Worm (Caenorhabditis elegans) whole organism, midembryonic: ENCODE results near the gene clec-39.

Source experiments
- T22C8.4 ChIP-seq: fragments of 200-800 bp; sonication (Bioruptor generic); IDR thresholded peaks from 2 replicates; pipeline ENCODE4 v1.3.6; 2022; ENCODE audit warnings: missing genetic modification characterization, missing compliant biosample characterization
- cog-1 ChIP-seq: sonication (generic microtip); optimal IDR thresholded peaks from 2 replicates; lab custom pipeline; 2016; ENCODE audit warnings: missing genetic modification characterization, missing compliant biosample characterization
- flt-1 ChIP-seq: fragments of 200-800 bp; sonication (Bioruptor generic); IDR thresholded peaks from 2 replicates; pipeline ENCODE4 v1.3.6; 2022; ENCODE audit warnings: missing genetic modification characterization, missing compliant biosample characterization
- klf-2 ChIP-seq: fragments of 200-800 bp; sonication (Bioruptor generic); conservative IDR thresholded peaks from 2 replicates; pipeline ENCODE4 v1.3.6; 2022; ENCODE audit warnings: missing genetic modification reagents, missing genetic modification characterization, missing compliant biosample characterization
- med-1 ChIP-seq: sonication (generic microtip); optimal IDR thresholded peaks from 2 replicates; lab custom pipeline; 2017; ENCODE audit warnings: missing genetic modification characterization, mild to moderate bottlenecking, missing compliant biosample characterization, antibody characterized with exemption, missing genetic modification reagents; ENCODE audit not compliant: insufficient read depth
- ref-1 ChIP-seq: fragments of 200-800 bp; sonication (Bioruptor generic); conservative IDR thresholded peaks from 2 replicates; pipeline ENCODE4 v1.3.6; 2022; ENCODE audit warnings: missing genetic modification reagents, missing genetic modification characterization, missing compliant biosample characterization
- tab-1 ChIP-seq: fragments of 200-800 bp; sonication (Bioruptor generic); IDR thresholded peaks from 2 replicates; pipeline ENCODE4 v1.3.6; 2022; ENCODE audit warnings: missing genetic modification characterization, missing compliant biosample characterization
- ztf-23 ChIP-seq: fragments of 200-800 bp; sonication (Bioruptor generic); IDR thresholded peaks from 2 replicates; pipeline ENCODE4 v1.3.6; 2022; ENCODE audit warnings: missing genetic modification reagents, missing genetic modification characterization, missing compliant biosample characterization
- ztf-29 ChIP-seq: fragments of 200-800 bp; sonication (Bioruptor generic); IDR thresholded peaks from 2 replicates; pipeline ENCODE4 v1.3.6; 2022; ENCODE audit warnings: missing genetic modification reagents, missing genetic modification characterization, missing compliant biosample characterization

The clec-39 gene

ce11 chrV:16735518-16735917 lies 3.5 kb upstream of the clec-39 start, which contains the start of the genes clec-38 and clec-34:
TSS of gene clec-38 (minus strand) at chrV:16735618.
TSS of gene clec-34 (plus strand) at chrV:16735765.
- TF ChIP-seq med-1 (GFP tag; lab: Kevin White, UChicago) (no peak), ref-1 (GFP tag; lab: Robert Waterston, UW) (no peak)

- no peak for TF ChIP-seq ztf-29 (GFP tag; lab: Robert Waterston, UW)
- TF ChIP-seq T22C8.4 (GFP tag; lab: Robert Waterston, UW): no peak
- no peak for TF ChIP-seq tab-1 (GFP tag; lab: Robert Waterston, UW)
- TF ChIP-seq klf-2 (GFP tag; lab: Robert Waterston, UW): no peak
- no peak for TF ChIP-seq med-1 (GFP tag; lab: Kevin White, UChicago)
- TF ChIP-seq cog-1 (tag; lab: Kevin White, UChicago): no peak
Measured at ce11 chrV:16742123-16742522, 3.1 kb downstream of the clec-39 start, which contains the start of gene T25E12.6. TSS of gene T25E12.6 (plus strand) at chrV:16742423.

ce11 chrV:16744783-16745182 lies 5.7 kb downstream of the clec-39 start:
- no peak for TF ChIP-seq ref-1 (GFP tag; lab: Robert Waterston, UW)
- TF ChIP-seq ztf-23 (GFP tag; lab: Robert Waterston, UW): no peak
- no peak for TF ChIP-seq T22C8.4 (GFP tag; lab: Robert Waterston, UW)
- TF ChIP-seq med-1 (GFP tag; lab: Kevin White, UChicago): no peak
- no peak for TF ChIP-seq klf-2 (GFP tag; lab: Robert Waterston, UW)
- TF ChIP-seq ztf-29 (GFP tag; lab: Robert Waterston, UW): no peak
- TF ChIP-seq cog-1 (tag; lab: Kevin White, UChicago): no peak
- TF ChIP-seq flt-1 (GFP tag; lab: Robert Waterston, UW): no peak
- TF ChIP-seq tab-1 (GFP tag; lab: Robert Waterston, UW): no peak

ce11 chrV:16745214-16745613 lies 6.1 kb downstream of the clec-39 start:
- TF ChIP-seq ztf-23 (GFP tag; lab: Robert Waterston, UW) (no peak), klf-2 (GFP tag; lab: Robert Waterston, UW) (no peak), ztf-29 (GFP tag; lab: Robert Waterston, UW) (no peak), med-1 (GFP tag; lab: Kevin White, UChicago) (no peak), cog-1 (tag; lab: Kevin White, UChicago) (no peak)

ce11 chrV:16746231-16746990 lies 7.3 kb downstream of the clec-39 start, which contains the start of gene gyg-2:
TSS of gene gyg-2 (minus strand) at chrV:16746258.
- no peak for TF ChIP-seq ztf-29 (GFP tag; lab: Robert Waterston, UW)
- TF ChIP-seq flt-1 (GFP tag; lab: Robert Waterston, UW): no peak
- no peak for TF ChIP-seq cog-1 (tag; lab: Kevin White, UChicago)
- TF ChIP-seq T22C8.4 (GFP tag; lab: Robert Waterston, UW): no peak
- TF ChIP-seq tab-1 (GFP tag; lab: Robert Waterston, UW): no peak
- TF ChIP-seq ref-1 (GFP tag; lab: Robert Waterston, UW): no peak
- no peak for TF ChIP-seq med-1 (GFP tag; lab: Kevin White, UChicago)
- no peak for TF ChIP-seq ztf-23 (GFP tag; lab: Robert Waterston, UW)
- no peak for TF ChIP-seq klf-2 (GFP tag; lab: Robert Waterston, UW)

- no peak for TF ChIP-seq klf-2 (GFP tag; lab: Robert Waterston, UW)
- no peak for TF ChIP-seq flt-1 (GFP tag; lab: Robert Waterston, UW)
- TF ChIP-seq med-1 (GFP tag; lab: Kevin White, UChicago): no peak
- TF ChIP-seq ztf-29 (GFP tag; lab: Robert Waterston, UW): no peak
- TF ChIP-seq ztf-23 (GFP tag; lab: Robert Waterston, UW): no peak
- no peak for TF ChIP-seq tab-1 (GFP tag; lab: Robert Waterston, UW)
Measured at ce11 chrV:16747031-16747672, 8.1 kb downstream of the clec-39 start, which contains the start of gene dkf-2. TSS of gene dkf-2 (plus strand) at chrV:16747622.

ce11 chrV:16749473-16749872 lies 10.4 kb downstream of the clec-39 start:
- TF ChIP-seq klf-2 (GFP tag; lab: Robert Waterston, UW) (no peak), cog-1 (tag; lab: Kevin White, UChicago) (no peak), T22C8.4 (GFP tag; lab: Robert Waterston, UW) (no peak), tab-1 (GFP tag; lab: Robert Waterston, UW) (no peak), med-1 (GFP tag; lab: Kevin White, UChicago) (no peak), flt-1 (GFP tag; lab: Robert Waterston, UW) (no peak), ref-1 (GFP tag; lab: Robert Waterston, UW) (no peak), ztf-23 (GFP tag; lab: Robert Waterston, UW) (no peak), ztf-29 (GFP tag; lab: Robert Waterston, UW) (no peak)

ce11 chrV:16752089-16753030 lies 13.3 kb downstream of the clec-39 start:
- TF ChIP-seq flt-1 (GFP tag; lab: Robert Waterston, UW) (no peak), ztf-23 (GFP tag; lab: Robert Waterston, UW) (no peak), T22C8.4 (GFP tag; lab: Robert Waterston, UW) (no peak), klf-2 (GFP tag; lab: Robert Waterston, UW) (no peak), tab-1 (GFP tag; lab: Robert Waterston, UW) (no peak)
